Worm (Caenorhabditis elegans) whole organism, young adult: ENCODE results near the gene F35E8.7.

Experiments
- B0019.2 ChIP-seq: fragments of 200-800 bp; sonication (Bioruptor generic); conservative IDR thresholded peaks from 2 replicates; pipeline ENCODE4 v1.3.6; 2022; ENCODE audit warnings: missing genetic modification reagents, missing genetic modification characterization, missing compliant biosample characterization
- C06A6.2 ChIP-seq: fragments of 200-800 bp; sonication (Bioruptor generic); conservative IDR thresholded peaks from 2 replicates; pipeline ENCODE4 v1.3.6; 2022; ENCODE audit warnings: missing genetic modification characterization, missing compliant biosample characterization
- C17E4.6 ChIP-seq: fragments of 200-800 bp; sonication (Bioruptor generic); IDR thresholded peaks from 2 replicates; pipeline ENCODE4 v1.3.6; 2022; ENCODE audit warnings: missing genetic modification reagents, missing genetic modification characterization, missing compliant biosample characterization
- D2030.7 ChIP-seq: fragments of 200-800 bp; sonication (Bioruptor generic); IDR thresholded peaks from 2 replicates; pipeline ENCODE4 v1.3.6; 2022; ENCODE audit warnings: missing genetic modification reagents, missing genetic modification characterization, missing compliant biosample characterization
- F10E7.11 ChIP-seq: sonication (generic microtip); optimal IDR thresholded peaks from 2 replicates; lab custom pipeline; 2017; ENCODE audit warnings: mild to moderate bottlenecking, missing genetic modification characterization, moderate library complexity, missing compliant biosample characterization
- F22D6.2 ChIP-seq: sonication (generic microtip); optimal IDR thresholded peaks from 2 replicates; lab custom pipeline; 2016; ENCODE audit warnings: mild to moderate bottlenecking, missing genetic modification characterization, missing compliant biosample characterization
- F37B4.10 ChIP-seq: fragments of 200-800 bp; sonication (Bioruptor generic); IDR thresholded peaks from 2 replicates; pipeline ENCODE4 v1.3.6; 2022; ENCODE audit warnings: missing genetic modification characterization, missing compliant biosample characterization
- F39B2.1 ChIP-seq: fragments of 200-800 bp; sonication (Bioruptor generic); IDR thresholded peaks from 2 replicates; pipeline ENCODE4 v1.3.6; 2022; ENCODE audit warnings: missing genetic modification reagents, missing genetic modification characterization, missing compliant biosample characterization
- T26A5.8 ChIP-seq: sonication (generic microtip); optimal IDR thresholded peaks from 2 replicates; lab custom pipeline; 2016; ENCODE audit warnings: missing genetic modification characterization, missing compliant biosample characterization
- Y56A3A.18 ChIP-seq: fragments of 200-800 bp; sonication (Bioruptor generic); IDR thresholded peaks from 2 replicates; pipeline ENCODE4 v1.3.6; 2022; ENCODE audit warnings: missing genetic modification reagents, missing genetic modification characterization, missing compliant biosample characterization
- ZK185.1 ChIP-seq: sonication (generic microtip); optimal IDR thresholded peaks from 2 replicates; lab custom pipeline; 2016; ENCODE audit warnings: mild to moderate bottlenecking, missing genetic modification characterization, missing compliant biosample characterization; ENCODE audit not compliant: poor library complexity, severe bottlenecking
- ama-1 ChIP-seq, 3 experiments: fragments of 150-350 bp in 1 of 3; sonication (generic microtip) in 2 of 3; optimal IDR thresholded peaks; 2 replicates each; lab custom pipeline; 2014 to 2018; ENCODE audit warnings: missing biosample characterization in 2 of 3, missing genetic modification characterization in 2 of 3, missing genetic modification reagents in 2 of 3
- athp-1 ChIP-seq: sonication (generic microtip); optimal IDR thresholded peaks from 2 replicates; lab custom pipeline; 2017; ENCODE audit warnings: mild to moderate bottlenecking, missing genetic modification characterization, missing compliant biosample characterization
- attf-6 ChIP-seq: fragments of 200-800 bp; sonication (Bioruptor generic); IDR thresholded peaks from 2 replicates; pipeline ENCODE4 v1.3.6; 2022; ENCODE audit warnings: missing genetic modification reagents, missing genetic modification characterization, missing compliant biosample characterization
- bed-1 ChIP-seq: fragments of 200-800 bp; sonication (Bioruptor generic); IDR thresholded peaks from 2 replicates; pipeline ENCODE4 v1.3.6; 2022; ENCODE audit warnings: missing genetic modification reagents, missing genetic modification characterization, missing compliant biosample characterization
- ccch-3 ChIP-seq: fragments of 200-800 bp; sonication (Bioruptor generic); optimal IDR thresholded peaks from 2 replicates; lab custom pipeline; 2018; ENCODE audit warnings: mild to moderate bottlenecking, missing genetic modification characterization, missing compliant biosample characterization
- ceh-79 ChIP-seq: sonication (generic microtip); optimal IDR thresholded peaks from 2 replicates; lab custom pipeline; 2017; ENCODE audit warnings: mild to moderate bottlenecking, missing genetic modification characterization, missing compliant biosample characterization
- dpff-1 ChIP-seq: sonication (generic microtip); optimal IDR thresholded peaks from 2 replicates; lab custom pipeline; 2017; ENCODE audit warnings: mild to moderate bottlenecking, missing genetic modification characterization, missing compliant biosample characterization
- efl-1 ChIP-seq: fragments of 150-350 bp; optimal IDR thresholded peaks from 2 replicates; lab custom pipeline; 2014; ENCODE audit warnings: missing biosample characterization, missing genetic modification reagents, missing genetic modification characterization
- gei-17 ChIP-seq: fragments of 200-800 bp; sonication (Bioruptor generic); optimal IDR thresholded peaks from 2 replicates; lab custom pipeline; 2018; ENCODE audit warnings: mild to moderate bottlenecking, missing genetic modification characterization, missing compliant biosample characterization
- hsf-1 ChIP-seq: fragments of 200-800 bp; sonication (Bioruptor generic); IDR thresholded peaks from 2 replicates; pipeline ENCODE4 v1.3.6; 2022; ENCODE audit warnings: missing genetic modification reagents, missing genetic modification characterization, missing compliant biosample characterization
- lag-1 ChIP-seq: fragments of 200-800 bp; sonication (Bioruptor generic); IDR thresholded peaks from 2 replicates; pipeline ENCODE4 v1.3.6; 2022; ENCODE audit warnings: missing genetic modification reagents, missing genetic modification characterization, missing compliant biosample characterization
- let-526 ChIP-seq: fragments of 200-800 bp; sonication (Bioruptor generic); IDR thresholded peaks from 2 replicates; pipeline ENCODE4 v1.3.6; 2022; ENCODE audit warnings: missing genetic modification reagents, missing genetic modification characterization, missing compliant biosample characterization
- lin-40 ChIP-seq: sonication (generic microtip); optimal IDR thresholded peaks from 2 replicates; lab custom pipeline; 2016; ENCODE audit warnings: missing genetic modification characterization, mild to moderate bottlenecking, missing compliant biosample characterization, missing genotype, missing genetic modification reagents
- lir-1 ChIP-seq: fragments of 200-800 bp; sonication (Bioruptor generic); conservative IDR thresholded peaks from 2 replicates; pipeline ENCODE4 v1.3.6; 2022; ENCODE audit warnings: missing genetic modification reagents, missing genetic modification characterization, missing compliant biosample characterization
- lsl-1 ChIP-seq: fragments of 200-800 bp; sonication (Bioruptor generic); optimal IDR thresholded peaks from 2 replicates; lab custom pipeline; 2018; ENCODE audit warnings: mild to moderate bottlenecking, missing genetic modification characterization, moderate library complexity, missing compliant biosample characterization
- lsy-27 ChIP-seq: sonication (generic microtip); optimal IDR thresholded peaks from 2 replicates; lab custom pipeline; 2017; ENCODE audit warnings: missing genetic modification characterization, mild to moderate bottlenecking, missing compliant biosample characterization, antibody characterized with exemption, missing genotype, borderline replicate concordance; ENCODE audit not compliant: insufficient read depth
- madf-3 ChIP-seq: fragments of 200-800 bp; sonication (Bioruptor generic); IDR thresholded peaks from 2 replicates; pipeline ENCODE4 v1.3.6; 2022; ENCODE audit warnings: missing genetic modification reagents, missing genetic modification characterization, missing compliant biosample characterization
- madf-8 ChIP-seq: fragments of 200-800 bp; sonication (Bioruptor generic); conservative IDR thresholded peaks from 2 replicates; pipeline ENCODE4 v1.3.6; 2022; ENCODE audit warnings: missing genetic modification reagents, missing genetic modification characterization, missing compliant biosample characterization
- mcd-1 ChIP-seq: fragments of 200-800 bp; sonication (Bioruptor generic); IDR thresholded peaks from 2 replicates; pipeline ENCODE4 v1.3.6; 2022; ENCODE audit warnings: missing genetic modification reagents, missing genetic modification characterization, missing compliant biosample characterization
- mxl-1 ChIP-seq: sonication (generic microtip); optimal IDR thresholded peaks from 2 replicates; lab custom pipeline; 2016; ENCODE audit warnings: missing genetic modification characterization, missing compliant biosample characterization
- nfyb-1 ChIP-seq: fragments of 200-800 bp; sonication (Bioruptor generic); IDR thresholded peaks from 2 replicates; pipeline ENCODE4 v1.3.6; 2022; ENCODE audit warnings: missing genetic modification reagents, missing genetic modification characterization, missing compliant biosample characterization
- pbrm-1 ChIP-seq: fragments of 200-800 bp; sonication (Bioruptor generic); IDR thresholded peaks from 2 replicates; pipeline ENCODE4 v1.3.6; 2022; ENCODE audit warnings: missing genetic modification reagents, missing genetic modification characterization, missing compliant biosample characterization
- pha-4 ChIP-seq: fragments of 150-350 bp; sonication (generic microtip); optimal IDR thresholded peaks from 2 replicates; lab custom pipeline; 2014; ENCODE audit warnings: missing biosample characterization, missing genetic modification reagents, missing genetic modification characterization
- repo-1 ChIP-seq: sonication (generic microtip); optimal IDR thresholded peaks from 2 replicates; lab custom pipeline; 2017; ENCODE audit warnings: mild to moderate bottlenecking, missing genetic modification characterization, missing compliant biosample characterization
- tbp1 ChIP-seq: fragments of 200-800 bp; sonication (Bioruptor generic); optimal IDR thresholded peaks from 2 replicates; lab custom pipeline; 2018; ENCODE audit warnings: mild to moderate bottlenecking, missing genetic modification characterization, missing compliant biosample characterization
- tlf-1 ChIP-seq: fragments of 200-800 bp; sonication (Bioruptor generic); optimal IDR thresholded peaks from 2 replicates; lab custom pipeline; 2018; ENCODE audit warnings: mild to moderate bottlenecking, missing genetic modification characterization, missing compliant biosample characterization
- unc-130 ChIP-seq: sonication (generic microtip); optimal IDR thresholded peaks from 2 replicates; lab custom pipeline; 2016; ENCODE audit warnings: missing genetic modification reagents, missing genetic modification characterization, missing compliant biosample characterization
- unc-62 ChIP-seq: fragments of 150-350 bp; optimal IDR thresholded peaks from 2 replicates; lab custom pipeline; 2014; ENCODE audit warnings: missing biosample characterization, missing genetic modification reagents, missing genetic modification characterization
- xnd-1 ChIP-seq: sonication (generic microtip); optimal IDR thresholded peaks from 2 replicates; lab custom pipeline; 2016; ENCODE audit warnings: missing genotype, missing genetic modification reagents, missing genetic modification characterization, missing compliant biosample characterization
- ztf-18 ChIP-seq: sonication (generic microtip); optimal IDR thresholded peaks from 2 replicates; lab custom pipeline; 2016; ENCODE audit warnings: missing genotype, mild to moderate bottlenecking, missing genetic modification characterization, missing compliant biosample characterization
- ztf-22 ChIP-seq: fragments of 200-800 bp; sonication (Bioruptor generic); optimal IDR thresholded peaks from 2 replicates; lab custom pipeline; 2018; ENCODE audit warnings: mild to moderate bottlenecking, missing genetic modification characterization, moderate library complexity, missing compliant biosample characterization
- ztf-28 ChIP-seq: fragments of 200-800 bp; sonication (Bioruptor generic); IDR thresholded peaks from 2 replicates; pipeline ENCODE4 v1.3.6; 2022; ENCODE audit warnings: missing genetic modification reagents, missing genetic modification characterization, missing compliant biosample characterization

The F35E8.7 gene

ce11 chrV:15913714-15914113, at the start of gene F35E8.7:
Gene F35E8.7, plus strand, starts transcription at chrV:15914014.
- no peak for TF ChIP-seq mcd-1
- TF ChIP-seq unc-62 (GFP tag; lab: Kevin White, UChicago), result no peak
- TF ChIP-seq C17E4.6 (GFP tag; lab: Robert Waterston, UW), result no peak
- TF ChIP-seq ceh-79 (tag; lab: Kevin White, UChicago), result no peak
- TF ChIP-seq ztf-28, result no peak
- TF ChIP-seq athp-1 (tag; lab: Kevin White, UChicago), result no peak
- no peak for TF ChIP-seq gei-17 (GFP tag; lab: Kevin White, UChicago)
- no peak for TF ChIP-seq F10E7.11 (tag; lab: Kevin White, UChicago)
- TF ChIP-seq ccch-3 (GFP tag; lab: Kevin White, UChicago), result no peak
- TF ChIP-seq lag-1 (GFP tag; lab: Robert Waterston, UW), result no peak
- TF ChIP-seq F22D6.2 (tag; lab: Kevin White, UChicago), result no peak
- no peak for TF ChIP-seq mxl-1
- TF ChIP-seq dpff-1, result no peak
- TF ChIP-seq let-526, result no peak
- TF ChIP-seq ztf-22, result no peak

ce11 chrV:15865839-15866238, 48.0 kb upstream of the F35E8.7 start, which contains the start of gene srh-293:
Gene srh-293, plus strand, starts transcription at chrV:15866139.
- TF ChIP-seq lir-1 (GFP tag; lab: Robert Waterston, UW) (no peak), D2030.7 (GFP tag; lab: Robert Waterston, UW) (no peak), T26A5.8 (no peak), let-526 (no peak), F22D6.2 (tag; lab: Kevin White, UChicago) (no peak), attf-6 (GFP tag; lab: Robert Waterston, UW) (no peak), C06A6.2 (GFP tag; lab: Robert Waterston, UW) (no peak), tlf-1 (GFP tag; lab: Kevin White, UChicago) (no peak), efl-1 (no peak), F37B4.10 (GFP tag; lab: Robert Waterston, UW) (no peak)

- no peak for TF ChIP-seq nfyb-1 (GFP tag; lab: Robert Waterston, UW)
- TF ChIP-seq pbrm-1, result no peak
- no peak for TF ChIP-seq F37B4.10 (GFP tag; lab: Robert Waterston, UW)
- no peak for TF ChIP-seq ztf-28
- no peak for TF ChIP-seq tlf-1 (GFP tag; lab: Kevin White, UChicago)
- TF ChIP-seq lsl-1 (GFP tag; lab: Kevin White, UChicago), result peak; percentile 78
- TF ChIP-seq ZK185.1 (tag; lab: Kevin White, UChicago), result no peak
- no peak for TF ChIP-seq unc-130 (GFP tag; lab: Kevin White, UChicago)
Observed at ce11 chrV:15867373-15867772, 46.4 kb upstream of the F35E8.7 start, which contains the start of gene fbxa-197. Gene fbxa-197, plus strand, starts transcription at chrV:15867673.

- TF ChIP-seq let-526, result no peak
- no peak for TF ChIP-seq pha-4
- TF ChIP-seq xnd-1, result no peak
- no peak for TF ChIP-seq unc-62 (GFP tag; lab: Kevin White, UChicago)
- no peak for TF ChIP-seq F22D6.2 (tag; lab: Kevin White, UChicago)
- TF ChIP-seq lsy-27 (tag; lab: Kevin White, UChicago), result no peak
- no peak for TF ChIP-seq B0019.2 (GFP tag; lab: Robert Waterston, UW)
Observed at ce11 chrV:15870356-15870755, 43.5 kb upstream of the F35E8.7 start, which contains the start of gene str-57. Gene str-57, plus strand, starts transcription at chrV:15870656.

- no peak for TF ChIP-seq F39B2.1 (GFP tag; lab: Robert Waterston, UW)
- TF ChIP-seq ztf-18 (tag; lab: Kevin White, UChicago), result no peak
- no peak for TF ChIP-seq efl-1
- no peak for TF ChIP-seq Y56A3A.18 (GFP tag; lab: Robert Waterston, UW)
- TF ChIP-seq lin-40 (tag; lab: Kevin White, UChicago), result no peak
- TF ChIP-seq tbp1 (GFP tag; lab: Kevin White, UChicago), result no peak
- TF ChIP-seq xnd-1, result no peak
- no peak for TF ChIP-seq dpff-1
- no peak for TF ChIP-seq bed-1 (GFP tag; lab: Robert Waterston, UW)
- no peak for TF ChIP-seq ama-1 (optimal IDR thresholded peaks at IDR 0.05; lab: Kevin White, UChicago)
- TF ChIP-seq ama-1 (GFP tag; optimal IDR thresholded peaks at IDR 0.05; lab: Kevin White, UChicago), result no peak
- no peak for TF ChIP-seq repo-1 (tag; lab: Kevin White, UChicago)
- no peak for TF ChIP-seq madf-3 (GFP tag; lab: Robert Waterston, UW)
- no peak for TF ChIP-seq madf-8
- TF ChIP-seq hsf-1 (GFP tag; lab: Robert Waterston, UW), result no peak
Observed at ce11 chrV:15872273-15872672, 41.5 kb upstream of the F35E8.7 start, which contains the start of gene str-56. Gene str-56, plus strand, starts transcription at chrV:15872573.
